Worm (Caenorhabditis elegans) whole organism, L4/young adult: ENCODE results near the gene M01F1.8.

Experiments
- W03F9.2 ChIP-seq: fragments of 150-350 bp; optimal IDR thresholded peaks from 2 replicates; lab custom pipeline; 2014; ENCODE audit warnings: missing biosample characterization, missing genetic modification characterization
- dao-5 ChIP-seq: sonication (generic microtip); optimal IDR thresholded peaks from 2 replicates; lab custom pipeline; 2016; ENCODE audit warnings: missing genotype, missing genetic modification characterization, moderate library complexity, missing compliant biosample characterization
- him-1 ChIP-seq: sonication (generic microtip); optimal IDR thresholded peaks from 2 replicates; lab custom pipeline; 2016; ENCODE audit warnings: missing genotype, missing genetic modification reagents, missing genetic modification characterization, missing compliant biosample characterization

- TF ChIP-seq him-1 (tag; lab: Kevin White, UChicago) (no peak), dao-5 (tag; lab: Kevin White, UChicago) (no peak), W03F9.2 (tag; lab: Kevin White, UChicago) (no peak)
These were observed 21.0 kb upstream of the M01F1.8 start for ce11 chrIII:3523363-3523762.
